Fruit fly (Drosophila melanogaster): Measurements from ENCODE around the gene aay.

aay gene

dm6 chr3L:9377198-9378035, 45.6 kb upstream of the aay start, which contains the start of gene Hsp26 (continued):
- TF ChIP-seq CG9876 (GFP tag; optimal IDR thresholded peaks at IDR 0.05) (peak; percentile 74), chm (GFP tag; IDR thresholded peaks at IDR 0.05) (peak; percentile 94), B-H2 (GFP tag; optimal IDR thresholded peaks at IDR 0.05) (peak; percentile 49), crol (GFP tag; IDR thresholded peaks at IDR 0.05) (no peak), ftz-f1 (GFP tag; optimal IDR thresholded peaks at IDR 0.05) (no peak), Nf-YB (GFP tag; optimal IDR thresholded peaks at IDR 0.05) (peak; percentile 63), CG4404 (GFP tag; IDR thresholded peaks at IDR 0.05) (0 out of 2 replicates have a peak, but pooled peaks have one; percentile 22), gcm (GFP tag; optimal IDR thresholded peaks at IDR 0.05) (peak; percentile 87), CG6683 (GFP tag; optimal IDR thresholded peaks at IDR 0.05) (peak; percentile 46), hbn (GFP tag; IDR thresholded peaks at IDR 0.05; ENCODE audit: partially characterized antibody) (no peak), pzg (GFP tag; optimal IDR thresholded peaks at IDR 0.05) (no peak), Xbp1 (GFP tag; optimal IDR thresholded peaks at IDR 0.05) (peak; percentile 89), esg (GFP tag; conservative IDR thresholded peaks at IDR 0.05) (peak; percentile 77), sug (tag; optimal IDR thresholded peaks at IDR 0.05) (peak; percentile 53), CG14050 (GFP tag; IDR thresholded peaks at IDR 0.05) (peak; percentile 86), her (GFP tag; optimal IDR thresholded peaks at IDR 0.05) (peak; percentile 87), grau (tag; optimal IDR thresholded peaks at IDR 0.05) (peak; percentile 84), CG7271 (tag; optimal IDR thresholded peaks at IDR 0.05) (no peak), unpg (GFP tag; optimal IDR thresholded peaks at IDR 0.05) (peak; percentile 91), CG4360 (GFP tag; IDR thresholded peaks at IDR 0.05) (peak; percentile 54), zf30C (GFP tag; optimal IDR thresholded peaks at IDR 0.05) (peak; percentile 90), CG8478 (optimal IDR thresholded peaks at IDR 0.05) (no peak), CG1832 (GFP tag; optimal IDR thresholded peaks at IDR 0.05) (no peak), otp (GFP tag; IDR thresholded peaks at IDR 0.05) (peak; percentile 75; the same call in 2 of the 3 replicates), CG10959 (GFP tag; IDR thresholded peaks at IDR 0.05) (no peak; the same call in 1 of the 2 replicates), nmo (GFP tag; optimal IDR thresholded peaks at IDR 0.05) (peak; percentile 85), CG8290 (GFP tag; optimal IDR thresholded peaks at IDR 0.05) (peak; percentile 72), CG8290 (tag; optimal IDR thresholded peaks at IDR 0.05) (peak in 1 of 2 experiments; percentile 24), CG34422 (GFP tag; IDR thresholded peaks at IDR 0.05) (peak; percentile 86; the same call in 2 of the 3 replicates), CG12104 (GFP tag; optimal IDR thresholded peaks at IDR 0.05) (peak; percentile 45), tin (GFP tag; optimal IDR thresholded peaks at IDR 0.05) (peak; percentile 65), CG4328 (GFP tag; optimal IDR thresholded peaks at IDR 0.05) (peak; percentile 13), jigr1 (GFP tag; IDR thresholded peaks at IDR 0.05) (0 out of 3 replicates have a peak, but pooled peaks have one; percentile 9), Taf1 (GFP tag; IDR thresholded peaks at IDR 0.05) (peak; percentile 39; the same call in 1 of the 2 replicates), fru (optimal IDR thresholded peaks at IDR 0.05) (no peak), HLH3B (GFP tag; IDR thresholded peaks at IDR 0.05) (peak; percentile 89), tup (GFP tag; optimal IDR thresholded peaks at IDR 0.05) (peak; percentile 45), ranshi (GFP tag; IDR thresholded peaks at IDR 0.05) (peak; percentile 80), Nf-YA (GFP tag; IDR thresholded peaks at IDR 0.05) (peak; percentile 40; the same call in 1 of the 2 replicates), lbe (GFP tag; optimal IDR thresholded peaks at IDR 0.05) (peak; percentile 90), CG2199 (GFP tag; IDR thresholded peaks at IDR 0.05) (0 out of 3 replicates have a peak, but pooled peaks have one; percentile 32), Hmx (GFP tag; optimal IDR thresholded peaks at IDR 0.05) (peak; percentile 55), trh (GFP tag; optimal IDR thresholded peaks at IDR 0.05) (peak; percentile 48), Max (GFP tag; optimal IDR thresholded peaks at IDR 0.05) (peak; percentile 69), CG15073 (GFP tag; optimal IDR thresholded peaks at IDR 0.05) (peak; percentile 24), gfzf (GFP tag; optimal IDR thresholded peaks at IDR 0.05) (no peak), pros (GFP tag; optimal IDR thresholded peaks at IDR 0.05) (no peak), wek (GFP tag; optimal IDR thresholded peaks at IDR 0.05) (peak; percentile 26), CG11398 (GFP tag; optimal IDR thresholded peaks at IDR 0.05) (peak; percentile 78), CG7372 (GFP tag; IDR thresholded peaks at IDR 0.05) (0 out of 2 replicates have a peak, but pooled peaks have one; percentile 35)

Measured in whole organism, embryonic.